Worm (Caenorhabditis elegans) whole organism, L3 larva: ENCODE results near the gene pcrg-1.

ENCODE experiments used
- R02D3.7 ChIP-seq: fragments of 150-350 bp; optimal IDR thresholded peaks from 2 replicates; lab custom pipeline; 2014; ENCODE audit warnings: missing biosample characterization, missing genetic modification characterization
- ZK546.5 ChIP-seq: sonication (generic microtip); optimal IDR thresholded peaks from 2 replicates; lab custom pipeline; 2017; ENCODE audit warnings: missing biosample characterization, missing genetic modification characterization
- aly-2 ChIP-seq: fragments of 150-350 bp; optimal IDR thresholded peaks from 2 replicates; lab custom pipeline; 2014; ENCODE audit warnings: missing biosample characterization, missing genetic modification characterization
- ama-1 ChIP-seq: fragments of 150-350 bp; optimal IDR thresholded peaks from 2 replicates; lab custom pipeline; 2018
- ceh-16 ChIP-seq: sonication (generic microtip); optimal IDR thresholded peaks from 2 replicates; lab custom pipeline; 2017; ENCODE audit warnings: missing biosample characterization, missing genetic modification characterization
- ceh-28 ChIP-seq: fragments of 150-350 bp; optimal IDR thresholded peaks from 2 replicates; lab custom pipeline; 2014; ENCODE audit warnings: missing biosample characterization, missing genetic modification reagents, missing genetic modification characterization
- ceh-82 ChIP-seq: fragments of 150-350 bp; optimal IDR thresholded peaks from 2 replicates; lab custom pipeline; 2014; ENCODE audit warnings: missing biosample characterization, missing genetic modification characterization
- daf-12 ChIP-seq: fragments of 150-350 bp; optimal IDR thresholded peaks from 2 replicates; lab custom pipeline; 2014; ENCODE audit warnings: missing biosample characterization, missing genetic modification reagents, missing genetic modification characterization
- egl-27 ChIP-seq: sonication (generic microtip); optimal IDR thresholded peaks from 4 replicates; lab custom pipeline; 2017; ENCODE audit warnings: missing biosample characterization, missing genetic modification reagents, missing genetic modification characterization
- egl-5 ChIP-seq: fragments of 150-350 bp; optimal IDR thresholded peaks from 2 replicates; lab custom pipeline; 2017; ENCODE audit warnings: missing biosample characterization, missing genetic modification reagents, missing genetic modification characterization, inconsistent platforms
- elt-1 ChIP-seq: fragments of 150-350 bp; optimal IDR thresholded peaks from 2 replicates; lab custom pipeline; 2014; ENCODE audit warnings: missing biosample characterization, missing genetic modification characterization
- elt-2 ChIP-seq: sonication (generic microtip); optimal IDR thresholded peaks from 2 replicates; lab custom pipeline; 2016; ENCODE audit warnings: missing genetic modification reagents, mild to moderate bottlenecking, missing genetic modification characterization, missing compliant biosample characterization
- elt-3 ChIP-seq, 3 experiments: fragments of 150-350 bp in 1 of 3; sonication (generic microtip) in 2 of 3; optimal IDR thresholded peaks; 2 replicates in 2 of 3; 4 replicates in 1 of 3; lab custom pipeline; 2014 to 2017; ENCODE audit warnings: missing biosample characterization in 3 of 3, missing genetic modification characterization in 3 of 3
- eor-1 ChIP-seq, 2 experiments: fragments of 150-350 bp; optimal IDR thresholded peaks; 2 replicates each; lab custom pipeline; 2014 to 2018; ENCODE audit warnings: missing biosample characterization in 2 of 2, missing genetic modification characterization in 2 of 2
- fkh-10 ChIP-seq: sonication (generic microtip); optimal IDR thresholded peaks from 2 replicates; lab custom pipeline; 2017; ENCODE audit warnings: missing biosample characterization, missing genetic modification reagents, missing genetic modification characterization
- fkh-2 ChIP-seq: fragments of 150-350 bp; optimal IDR thresholded peaks from 2 replicates; lab custom pipeline; 2014; ENCODE audit warnings: missing biosample characterization, missing genetic modification reagents, missing genetic modification characterization
- fos-1 ChIP-seq: fragments of 150-350 bp; optimal IDR thresholded peaks from 2 replicates; lab custom pipeline; 2014; ENCODE audit warnings: missing biosample characterization, missing genetic modification characterization
- hmg-11 ChIP-seq: sonication (generic microtip); optimal IDR thresholded peaks from 2 replicates; lab custom pipeline; 2016; ENCODE audit warnings: missing genetic modification characterization, missing compliant biosample characterization
- jun-1 ChIP-seq: fragments of 150-350 bp; optimal IDR thresholded peaks from 2 replicates; lab custom pipeline; 2014; ENCODE audit warnings: missing biosample characterization, missing genetic modification reagents, missing genetic modification characterization
- lin-15B ChIP-seq: fragments of 150-350 bp; optimal IDR thresholded peaks from 2 replicates; lab custom pipeline; 2014; ENCODE audit warnings: missing biosample characterization, missing genetic modification characterization
- lin-39 ChIP-seq: fragments of 150-350 bp; optimal IDR thresholded peaks from 2 replicates; lab custom pipeline; 2018; ENCODE audit warnings: missing biosample characterization, missing genetic modification reagents, missing genetic modification characterization
- lsy-12 ChIP-seq: sonication (generic microtip); optimal IDR thresholded peaks from 2 replicates; lab custom pipeline; 2016; ENCODE audit warnings: mild to moderate bottlenecking, missing genetic modification characterization, missing compliant biosample characterization
- mdl-1 ChIP-seq: fragments of 150-350 bp; optimal IDR thresholded peaks from 2 replicates; lab custom pipeline; 2014; ENCODE audit warnings: missing biosample characterization, missing genetic modification characterization
- mml-1 ChIP-seq: fragments of 150-350 bp; sonication (generic microtip); optimal IDR thresholded peaks from 3 replicates; lab custom pipeline; 2014; ENCODE audit warnings: missing biosample characterization, missing genetic modification characterization
- nfya-1 ChIP-seq: sonication (generic microtip); optimal IDR thresholded peaks from 2 replicates; lab custom pipeline; 2017; ENCODE audit warnings: missing genetic modification characterization, mild to moderate bottlenecking, missing compliant biosample characterization, antibody characterized with exemption, moderate library complexity; ENCODE audit not compliant: insufficient read depth
- nhr-11 ChIP-seq: fragments of 150-350 bp; optimal IDR thresholded peaks from 2 replicates; lab custom pipeline; 2014; ENCODE audit warnings: missing biosample characterization, missing genetic modification characterization
- nhr-12 ChIP-seq: fragments of 150-350 bp; optimal IDR thresholded peaks from 2 replicates; lab custom pipeline; 2014; ENCODE audit warnings: missing biosample characterization, missing genetic modification characterization
- nhr-23 ChIP-seq: fragments of 150-350 bp; optimal IDR thresholded peaks from 2 replicates; lab custom pipeline; 2014; ENCODE audit warnings: missing biosample characterization, missing genetic modification reagents, missing genetic modification characterization
- nhr-237 ChIP-seq: fragments of 150-350 bp; optimal IDR thresholded peaks from 2 replicates; lab custom pipeline; 2014; ENCODE audit warnings: missing biosample characterization, missing genetic modification characterization
- nhr-25 ChIP-seq: sonication (generic microtip); optimal IDR thresholded peaks from 2 replicates; lab custom pipeline; 2017; ENCODE audit warnings: missing biosample characterization, missing genetic modification characterization
- nhr-28 ChIP-seq: fragments of 150-350 bp; optimal IDR thresholded peaks from 2 replicates; lab custom pipeline; 2014; ENCODE audit warnings: missing biosample characterization, missing genetic modification characterization
- nhr-43 ChIP-seq: sonication (generic microtip); optimal IDR thresholded peaks from 2 replicates; lab custom pipeline; 2016; ENCODE audit warnings: mild to moderate bottlenecking, missing genetic modification characterization, missing compliant biosample characterization; ENCODE audit not compliant: poor library complexity, severe bottlenecking
- nhr-76 ChIP-seq: fragments of 150-350 bp; sonication (generic microtip); optimal IDR thresholded peaks from 5 replicates; lab custom pipeline; 2014; ENCODE audit warnings: missing biosample characterization, missing genetic modification characterization
- nhr-77 ChIP-seq: fragments of 150-350 bp; optimal IDR thresholded peaks from 2 replicates; lab custom pipeline; 2014; ENCODE audit warnings: missing biosample characterization, missing genetic modification characterization
- pha-4 ChIP-seq: fragments of 150-350 bp; optimal IDR thresholded peaks from 2 replicates; lab custom pipeline; 2014; ENCODE audit warnings: missing biosample characterization, missing genetic modification reagents, missing genetic modification characterization
- pqm-1 ChIP-seq: fragments of 150-350 bp; optimal IDR thresholded peaks from 2 replicates; lab custom pipeline; 2017; ENCODE audit warnings: missing biosample characterization, missing genetic modification characterization, inconsistent platforms
- sea-2 ChIP-seq: fragments of 150-350 bp; sonication (generic microtip); optimal IDR thresholded peaks from 4 replicates; lab custom pipeline; 2014; ENCODE audit warnings: missing biosample characterization, missing genetic modification reagents, missing genetic modification characterization
- skn-1 ChIP-seq: fragments of 150-350 bp; optimal IDR thresholded peaks from 2 replicates; lab custom pipeline; 2014; ENCODE audit warnings: missing biosample characterization, missing genetic modification characterization
- snpc-4 ChIP-seq: fragments of 150-350 bp; optimal IDR thresholded peaks from 2 replicates; lab custom pipeline; 2014; ENCODE audit warnings: missing biosample characterization, missing genetic modification characterization
- tbx-2 ChIP-seq: sonication (generic microtip); optimal IDR thresholded peaks from 2 replicates; lab custom pipeline; 2016; ENCODE audit warnings: mild to moderate bottlenecking, missing genetic modification characterization, missing compliant biosample characterization
- unc-62 ChIP-seq: fragments of 150-350 bp; sonication (generic microtip); optimal IDR thresholded peaks from 4 replicates; lab custom pipeline; 2014; ENCODE audit warnings: missing biosample characterization, missing genetic modification reagents, missing genetic modification characterization
- zag-1 ChIP-seq: fragments of 150-350 bp; optimal IDR thresholded peaks from 2 replicates; lab custom pipeline; 2014; ENCODE audit warnings: missing biosample characterization, missing genetic modification characterization
- ztf-11 ChIP-seq: fragments of 150-350 bp; optimal IDR thresholded peaks from 2 replicates; lab custom pipeline; 2014; ENCODE audit warnings: missing biosample characterization, missing genetic modification characterization
- ztf-4 ChIP-seq: fragments of 150-350 bp; optimal IDR thresholded peaks from 2 replicates; lab custom pipeline; 2014; ENCODE audit warnings: missing biosample characterization, missing genetic modification characterization

Gene pcrg-1

ce11 chrII:7151969-7152631, 48.2 kb upstream of the pcrg-1 start, which contains the start of gene fust-1:
fust-1 (plus strand) TSS chrII:7152581.
- peak; percentile 95 for TF ChIP-seq hmg-11
- no peak for TF ChIP-seq nhr-12 (tag; lab: Kevin White, UChicago)
- no peak for TF ChIP-seq sea-2
- peak; percentile 59 for TF ChIP-seq ZK546.5 (tag; lab: Kevin White, UChicago)
- TF ChIP-seq nfya-1 (tag; lab: Kevin White, UChicago): peak; percentile 94
- no peak for TF ChIP-seq ztf-11
- TF ChIP-seq daf-12 (tag; lab: Kevin White, UChicago): no peak
- TF ChIP-seq fos-1 (tag; lab: Kevin White, UChicago): no peak
- peak; percentile 93 for TF ChIP-seq jun-1 (tag; lab: Kevin White, UChicago)
- TF ChIP-seq ama-1: peak; percentile 54
- peak; percentile 65 for TF ChIP-seq fkh-10 (GFP tag; lab: Kevin White, UChicago)
- TF ChIP-seq lsy-12 (tag; lab: Kevin White, UChicago): peak; percentile 93
- peak; percentile 99 for TF ChIP-seq pha-4
- TF ChIP-seq fkh-2: no peak
- TF ChIP-seq unc-62 (GFP tag; lab: Kevin White, UChicago): peak; percentile 26
- TF ChIP-seq nhr-77 (tag; lab: Kevin White, UChicago): peak; percentile 77
- TF ChIP-seq ceh-16 (tag; lab: Kevin White, UChicago): no peak
- TF ChIP-seq egl-5: peak; percentile 77
- TF ChIP-seq pqm-1 (tag; lab: Kevin White, UChicago): peak; percentile 82
- TF ChIP-seq nhr-28 (tag; lab: Kevin White, UChicago): no peak
- TF ChIP-seq skn-1 (tag; lab: Kevin White, UChicago): peak; percentile 98
- peak; percentile 68 for TF ChIP-seq egl-27 (tag; lab: Kevin White, UChicago)
- TF ChIP-seq elt-1 (tag; lab: Kevin White, UChicago): peak; percentile 22
- TF ChIP-seq nhr-76 (tag; lab: Kevin White, UChicago): no peak
- TF ChIP-seq R02D3.7 (tag; lab: Kevin White, UChicago): peak; percentile 86
- peak; percentile 79 for TF ChIP-seq ztf-4 (tag; lab: Kevin White, UChicago)
- peak; percentile 86 for TF ChIP-seq ceh-28 (tag; lab: Kevin White, UChicago)
- peak; percentile 96 for TF ChIP-seq nhr-43 (tag; lab: Kevin White, UChicago)
- peak; percentile 91 for TF ChIP-seq lin-15B (tag; lab: Kevin White, UChicago)
- TF ChIP-seq mml-1 (tag; lab: Kevin White, UChicago): no peak
- peak; percentile 96 for TF ChIP-seq nhr-23 (tag; lab: Kevin White, UChicago)
- TF ChIP-seq aly-2 (tag; lab: Kevin White, UChicago): peak; percentile 61
- peak; percentile 94 for TF ChIP-seq tbx-2 (tag; lab: Kevin White, UChicago)
- TF ChIP-seq elt-2: peak; percentile 82
- peak; percentile 96 for TF ChIP-seq nhr-25 (tag; lab: Kevin White, UChicago)
- TF ChIP-seq ceh-82 (tag; lab: Kevin White, UChicago): peak; percentile 62
- TF ChIP-seq nhr-11 (tag; lab: Kevin White, UChicago): peak; percentile 84
- peak in 1 of 3 experiments; percentile 66 for TF ChIP-seq elt-3 (tag; optimal IDR thresholded peaks at IDR 0.05; lab: Kevin White, UChicago)
- peak; percentile 87 for TF ChIP-seq lin-39 (tag; lab: Kevin White, UChicago)
- peak; percentile 74 for TF ChIP-seq zag-1 (tag; lab: Kevin White, UChicago)
- peak; percentile 91 for TF ChIP-seq snpc-4 (tag; lab: Kevin White, UChicago)
- no peak for TF ChIP-seq nhr-237
- TF ChIP-seq mdl-1: peak; percentile 41
- TF ChIP-seq eor-1 (tag; optimal IDR thresholded peaks at IDR 0.05; lab: Kevin White, UChicago): peak in 1 of 2 experiments; percentile 75
